Worm (Caenorhabditis elegans) whole organism, young adult: ENCODE data around the gene ceh-38.

Experiments used
- B0019.2 ChIP-seq: fragments of 200-800 bp; sonication (Bioruptor generic); conservative IDR thresholded peaks from 2 replicates; pipeline ENCODE4 v1.3.6; 2022; ENCODE audit warnings: missing genetic modification reagents, missing genetic modification characterization, missing compliant biosample characterization
- B0336.3 ChIP-seq: fragments of 200-800 bp; sonication (Bioruptor generic); IDR thresholded peaks from 2 replicates; pipeline ENCODE4 v1.3.6; 2022; ENCODE audit warnings: missing genetic modification characterization, missing compliant biosample characterization
- C17E4.6 ChIP-seq: fragments of 200-800 bp; sonication (Bioruptor generic); IDR thresholded peaks from 2 replicates; pipeline ENCODE4 v1.3.6; 2022; ENCODE audit warnings: missing genetic modification reagents, missing genetic modification characterization, missing compliant biosample characterization
- F22D6.2 ChIP-seq: sonication (generic microtip); optimal IDR thresholded peaks from 2 replicates; lab custom pipeline; 2016; ENCODE audit warnings: mild to moderate bottlenecking, missing genetic modification characterization, missing compliant biosample characterization
- F52B5.7 ChIP-seq: sonication (generic microtip); optimal IDR thresholded peaks from 2 replicates; lab custom pipeline; 2016; ENCODE audit warnings: mild to moderate bottlenecking, missing genetic modification characterization, missing compliant biosample characterization
- K12H6.12 ChIP-seq: fragments of 200-800 bp; sonication (Bioruptor generic); optimal IDR thresholded peaks from 2 replicates; lab custom pipeline; 2018; ENCODE audit warnings: mild to moderate bottlenecking, missing genetic modification characterization, missing compliant biosample characterization
- T07F8.4 ChIP-seq: sonication (generic microtip); optimal IDR thresholded peaks from 2 replicates; lab custom pipeline; 2016; ENCODE audit warnings: mild to moderate bottlenecking, missing genetic modification characterization, moderate library complexity, missing compliant biosample characterization
- T26A5.8 ChIP-seq: sonication (generic microtip); optimal IDR thresholded peaks from 2 replicates; lab custom pipeline; 2016; ENCODE audit warnings: missing genetic modification characterization, missing compliant biosample characterization
- Y53F4B.3 ChIP-seq: fragments of 200-800 bp; sonication (Bioruptor generic); IDR thresholded peaks from 2 replicates; pipeline ENCODE4 v1.3.6; 2022; ENCODE audit warnings: missing genetic modification reagents, missing genetic modification characterization, missing compliant biosample characterization
- Y53G8AR.9 ChIP-seq: fragments of 200-800 bp; sonication (Bioruptor generic); conservative IDR thresholded peaks from 2 replicates; pipeline ENCODE4 v1.3.6; 2022; ENCODE audit warnings: missing genetic modification reagents, missing genetic modification characterization, missing compliant biosample characterization
- Y79H2A.3 ChIP-seq: fragments of 200-800 bp; sonication (Bioruptor generic); conservative IDR thresholded peaks from 2 replicates; pipeline ENCODE4 v1.3.6; 2022; ENCODE audit warnings: missing genetic modification reagents, missing genetic modification characterization, missing compliant biosample characterization
- akir-1 ChIP-seq: fragments of 200-800 bp; sonication (Bioruptor generic); optimal IDR thresholded peaks from 2 replicates; lab custom pipeline; 2018; ENCODE audit warnings: mild to moderate bottlenecking, missing genetic modification characterization, moderate library complexity, missing compliant biosample characterization
- ama-1 ChIP-seq, 3 experiments: fragments of 150-350 bp in 1 of 3; sonication (generic microtip) in 2 of 3; optimal IDR thresholded peaks; 2 replicates each; lab custom pipeline; 2014 to 2018; ENCODE audit warnings: missing biosample characterization in 2 of 3, missing genetic modification characterization in 2 of 3, missing genetic modification reagents in 2 of 3
- aptf-2 ChIP-seq: fragments of 200-800 bp; sonication (Bioruptor generic); conservative IDR thresholded peaks from 2 replicates; pipeline ENCODE4 v1.3.6; 2022; ENCODE audit warnings: missing genetic modification reagents, missing genetic modification characterization, missing compliant biosample characterization
- attf-3 ChIP-seq: fragments of 200-800 bp; sonication (Bioruptor generic); conservative IDR thresholded peaks from 2 replicates; pipeline ENCODE4 v1.3.6; 2022; ENCODE audit warnings: missing genetic modification reagents, missing genetic modification characterization, missing compliant biosample characterization
- attf-5 ChIP-seq: fragments of 200-800 bp; sonication (Bioruptor generic); optimal IDR thresholded peaks from 2 replicates; lab custom pipeline; 2018; ENCODE audit warnings: mild to moderate bottlenecking, missing genetic modification characterization, missing compliant biosample characterization
- attf-6 ChIP-seq: fragments of 200-800 bp; sonication (Bioruptor generic); IDR thresholded peaks from 2 replicates; pipeline ENCODE4 v1.3.6; 2022; ENCODE audit warnings: missing genetic modification reagents, missing genetic modification characterization, missing compliant biosample characterization
- cebp-1 ChIP-seq, 2 experiments: fragments of 200-800 bp in 1 of 2; sonication (Bioruptor generic) in 1 of 2; sonication (generic microtip) in 1 of 2; IDR thresholded peaks in 1 of 2; optimal IDR thresholded peaks in 1 of 2; 2 replicates each; pipeline versions ENCODE4 v1.3.6 to Lab custom; 2017 to 2022; ENCODE audit warnings: missing compliant biosample characterization in 2 of 2, missing genetic modification characterization in 2 of 2, mild to moderate bottlenecking in 1 of 2, missing genetic modification reagents in 1 of 2, moderate library complexity in 1 of 2
- ceh-27 ChIP-seq: fragments of 200-800 bp; sonication (Bioruptor generic); optimal IDR thresholded peaks from 2 replicates; lab custom pipeline; 2018; ENCODE audit warnings: mild to moderate bottlenecking, missing genetic modification characterization, moderate library complexity, missing compliant biosample characterization
- ceh-91 ChIP-seq: fragments of 200-800 bp; sonication (Bioruptor generic); IDR thresholded peaks from 2 replicates; pipeline ENCODE4 v1.3.6; 2022; ENCODE audit warnings: missing genetic modification reagents, missing genetic modification characterization, missing compliant biosample characterization
- chd-7 ChIP-seq: sonication (generic microtip); optimal IDR thresholded peaks from 2 replicates; lab custom pipeline; 2016; ENCODE audit warnings: mild to moderate bottlenecking, missing genetic modification characterization, moderate library complexity, missing compliant biosample characterization
- dox-1 ChIP-seq: fragments of 200-800 bp; sonication (Bioruptor generic); IDR thresholded peaks from 2 replicates; pipeline ENCODE4 v1.3.6; 2022; ENCODE audit warnings: missing genetic modification reagents, missing genetic modification characterization, missing compliant biosample characterization
- dpff-1 ChIP-seq: sonication (generic microtip); optimal IDR thresholded peaks from 2 replicates; lab custom pipeline; 2017; ENCODE audit warnings: mild to moderate bottlenecking, missing genetic modification characterization, missing compliant biosample characterization
- egrh-3 ChIP-seq: fragments of 200-800 bp; sonication (Bioruptor generic); IDR thresholded peaks from 2 replicates; pipeline ENCODE4 v1.3.6; 2022; ENCODE audit warnings: missing genetic modification reagents, missing genetic modification characterization, missing compliant biosample characterization
- ets-4 ChIP-seq: fragments of 200-800 bp; sonication (Bioruptor generic); optimal IDR thresholded peaks from 2 replicates; lab custom pipeline; 2018; ENCODE audit warnings: mild to moderate bottlenecking, missing genetic modification characterization, missing compliant biosample characterization
- hmg-1.2 ChIP-seq: fragments of 200-800 bp; sonication (Bioruptor generic); IDR thresholded peaks from 2 replicates; pipeline ENCODE4 v1.3.6; 2022; ENCODE audit warnings: missing genetic modification reagents, missing genetic modification characterization, missing compliant biosample characterization
- hsf-1 ChIP-seq: fragments of 200-800 bp; sonication (Bioruptor generic); IDR thresholded peaks from 2 replicates; pipeline ENCODE4 v1.3.6; 2022; ENCODE audit warnings: missing genetic modification reagents, missing genetic modification characterization, missing compliant biosample characterization
- lin-54 ChIP-seq: fragments of 200-800 bp; sonication (Bioruptor generic); optimal IDR thresholded peaks from 2 replicates; lab custom pipeline; 2018; ENCODE audit warnings: mild to moderate bottlenecking, missing genetic modification characterization, missing compliant biosample characterization
- madf-6 ChIP-seq: fragments of 200-800 bp; sonication (Bioruptor generic); IDR thresholded peaks from 2 replicates; pipeline ENCODE4 v1.3.6; 2022; ENCODE audit warnings: missing genetic modification reagents, missing genetic modification characterization, missing compliant biosample characterization
- mxl-1 ChIP-seq: sonication (generic microtip); optimal IDR thresholded peaks from 2 replicates; lab custom pipeline; 2016; ENCODE audit warnings: missing genetic modification characterization, missing compliant biosample characterization
- nfyb-1 ChIP-seq: fragments of 200-800 bp; sonication (Bioruptor generic); IDR thresholded peaks from 2 replicates; pipeline ENCODE4 v1.3.6; 2022; ENCODE audit warnings: missing genetic modification reagents, missing genetic modification characterization, missing compliant biosample characterization
- nhr-120 ChIP-seq: fragments of 200-800 bp; sonication (Bioruptor generic); IDR thresholded peaks from 2 replicates; pipeline ENCODE4 v1.3.6; 2022; ENCODE audit warnings: missing genetic modification characterization, missing compliant biosample characterization
- nhr-179 ChIP-seq: sonication (generic microtip); optimal IDR thresholded peaks from 2 replicates; lab custom pipeline; 2016; ENCODE audit warnings: mild to moderate bottlenecking, missing genetic modification characterization, missing compliant biosample characterization
- nhr-80 ChIP-seq: sonication (generic microtip); optimal IDR thresholded peaks from 2 replicates; lab custom pipeline; 2016; ENCODE audit warnings: missing genetic modification characterization, missing compliant biosample characterization
- snpc-4 ChIP-seq, 5 experiments: fragments of 150-350 bp in 1 of 5; sonication (generic microtip) in 4 of 5; optimal IDR thresholded peaks; 2 replicates each; lab custom pipeline; 2014 to 2018; ENCODE audit warnings: missing genetic modification characterization in 5 of 5, missing biosample characterization in 3 of 5, antibody characterized with exemption in 2 of 5, mild to moderate bottlenecking in 2 of 5, missing compliant biosample characterization in 2 of 5, missing genotype in 2 of 5, moderate library complexity in 2 of 5, missing genetic modification reagents in 1 of 5
- unc-62 ChIP-seq: fragments of 150-350 bp; optimal IDR thresholded peaks from 2 replicates; lab custom pipeline; 2014; ENCODE audit warnings: missing biosample characterization, missing genetic modification reagents, missing genetic modification characterization
- zfh-2 ChIP-seq: fragments of 200-800 bp; sonication (Bioruptor generic); conservative IDR thresholded peaks from 2 replicates; pipeline ENCODE4 v1.3.6; 2022; ENCODE audit warnings: missing genetic modification reagents, missing genetic modification characterization, missing compliant biosample characterization
- ztf-18 ChIP-seq: sonication (generic microtip); optimal IDR thresholded peaks from 2 replicates; lab custom pipeline; 2016; ENCODE audit warnings: missing genotype, mild to moderate bottlenecking, missing genetic modification characterization, missing compliant biosample characterization
- ztf-3 ChIP-seq: fragments of 200-800 bp; sonication (Bioruptor generic); optimal IDR thresholded peaks from 2 replicates; lab custom pipeline; 2018; ENCODE audit warnings: mild to moderate bottlenecking, missing genetic modification characterization, missing compliant biosample characterization

The ceh-38 gene

ce11 chrII:6939873-6940272 is 11.5 kb upstream of the ceh-38 start (continued):
- TF ChIP-seq lin-54 (GFP tag; lab: Kevin White, UChicago), result no peak

- no peak for TF ChIP-seq madf-6 (GFP tag; lab: Robert Waterston, UW)
- TF ChIP-seq T07F8.4 (tag; lab: Kevin White, UChicago), result no peak
- TF ChIP-seq B0019.2 (GFP tag; lab: Robert Waterston, UW), result no peak
- TF ChIP-seq hmg-1.2 (GFP tag; lab: Robert Waterston, UW), result no peak
- no peak for TF ChIP-seq aptf-2 (GFP tag; lab: Robert Waterston, UW)
- no peak for TF ChIP-seq snpc-4 (GFP tag; optimal IDR thresholded peaks at IDR 0.05; lab: Kevin White, UChicago)
- TF ChIP-seq snpc-4 (tag; optimal IDR thresholded peaks at IDR 0.05; lab: Kevin White, UChicago), result no peak
- no peak for TF ChIP-seq chd-7 (tag; lab: Kevin White, UChicago)
- no peak for TF ChIP-seq mxl-1 (tag; lab: Kevin White, UChicago)
- no peak for TF ChIP-seq nhr-80 (tag; lab: Kevin White, UChicago)
Observed at ce11 chrII:6940726-6941230, 10.5 kb upstream of the ceh-38 start.

- TF ChIP-seq C17E4.6 (GFP tag; lab: Robert Waterston, UW) (no peak), chd-7 (tag; lab: Kevin White, UChicago) (no peak), Y53F4B.3 (no peak), attf-5 (GFP tag; lab: Kevin White, UChicago) (no peak), hsf-1 (GFP tag; lab: Robert Waterston, UW) (no peak), snpc-4 (GFP tag; optimal IDR thresholded peaks at IDR 0.05; lab: Kevin White, UChicago) (no peak), snpc-4 (tag; optimal IDR thresholded peaks at IDR 0.05; lab: Kevin White, UChicago) (no peak), attf-6 (GFP tag; lab: Robert Waterston, UW) (no peak), F22D6.2 (tag; lab: Kevin White, UChicago) (no peak)
Observed at ce11 chrII:6941520-6941919, 9.8 kb upstream of the ceh-38 start.

- TF ChIP-seq nhr-179 (tag; lab: Kevin White, UChicago) (no peak), attf-6 (GFP tag; lab: Robert Waterston, UW) (no peak), ceh-91 (0 out of 2 replicates have a peak, but pooled peaks have one; percentile 18), ceh-27 (GFP tag; lab: Kevin White, UChicago) (peak; percentile 48), dox-1 (GFP tag; lab: Robert Waterston, UW) (peak; percentile 31; the same call in 1 of the 2 replicates), dpff-1 (tag; lab: Kevin White, UChicago) (no peak), hmg-1.2 (GFP tag; lab: Robert Waterston, UW) (peak; percentile 67; the same call in 1 of the 2 replicates), ztf-3 (no peak), T26A5.8 (tag; lab: Kevin White, UChicago) (no peak), T07F8.4 (tag; lab: Kevin White, UChicago) (no peak), attf-3 (GFP tag; lab: Robert Waterston, UW) (no peak), B0336.3 (GFP tag; lab: Robert Waterston, UW) (no peak), K12H6.12 (tag; lab: Kevin White, UChicago) (peak; percentile 28), unc-62 (GFP tag; lab: Kevin White, UChicago) (peak; percentile 51), nhr-120 (GFP tag; lab: Robert Waterston, UW) (no peak), cebp-1 (GFP tag; IDR thresholded peaks at IDR 0.05; lab: Robert Waterston, UW) (no peak; the same call in 1 of the 2 replicates), cebp-1 (tag; optimal IDR thresholded peaks at IDR 0.05; lab: Kevin White, UChicago) (peak; percentile 82), ama-1 (optimal IDR thresholded peaks at IDR 0.05; lab: Kevin White, UChicago) (no peak), ama-1 (GFP tag; optimal IDR thresholded peaks at IDR 0.05; lab: Kevin White, UChicago) (no peak), egrh-3 (GFP tag; lab: Robert Waterston, UW) (peak; percentile 86; the same call in 1 of the 2 replicates), nhr-80 (tag; lab: Kevin White, UChicago) (peak; percentile 65), akir-1 (no peak), ets-4 (GFP tag; lab: Kevin White, UChicago) (peak; percentile 2), Y79H2A.3 (no peak), Y53G8AR.9 (no peak), nfyb-1 (0 out of 2 replicates have a peak, but pooled peaks have one; percentile 14), F52B5.7 (peak; percentile 23), ztf-18 (tag; lab: Kevin White, UChicago) (no peak), zfh-2 (GFP tag; lab: Robert Waterston, UW) (peak; percentile 98)
Observed at ce11 chrII:6943299-6944051, 7.9 kb upstream of the ceh-38 start.
